Worm (Caenorhabditis elegans): ENCODE measurements around the gene vhp-1.

Gene vhp-1

DNA sequence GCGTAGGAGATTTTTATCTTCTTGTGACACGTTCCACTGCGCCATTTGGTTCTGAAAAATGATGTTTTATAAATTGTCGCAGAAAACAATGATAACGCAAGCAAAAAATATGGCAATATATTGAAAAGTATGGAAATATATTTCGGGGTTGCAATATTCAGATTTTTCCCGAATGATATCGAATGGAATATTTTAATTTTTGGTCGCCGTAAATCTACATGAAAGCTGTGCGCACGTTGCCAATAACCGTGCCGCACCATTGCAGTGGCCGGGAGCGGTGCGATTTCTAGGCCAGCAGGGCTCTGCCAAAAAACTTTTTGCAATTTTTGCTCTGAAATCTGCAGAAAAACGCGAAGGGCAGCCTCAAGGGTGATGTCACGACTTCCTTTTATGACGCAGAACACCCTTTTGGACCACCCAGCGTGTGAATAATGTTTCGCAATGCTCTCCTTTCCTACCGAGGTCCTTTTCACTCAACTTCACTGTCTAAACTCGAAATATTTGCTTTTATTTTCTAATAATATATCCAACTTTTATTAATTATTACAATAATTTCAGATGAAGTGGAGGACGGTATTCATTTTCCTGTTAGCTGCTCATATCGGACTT lies 35.2 kb downstream of the vhp-1 start, which contains the start of the genes F09E5.11 and bmy-1:
TSS of gene F09E5.11 (minus strand) at position 51 of the 609 bp plus-strand sequence.
TSS of gene bmy-1 (plus strand) at position 559 of the 609 bp plus-strand sequence.
- TF ChIP-seq unc-130 (GFP tag; optimal IDR thresholded peaks at IDR 0.05) = peak; percentile 98
- TF ChIP-seq unc-62 (GFP tag; optimal IDR thresholded peaks at IDR 0.05 in 1 of 2) = peak in 1 of 2 experiments; percentile 89
- no peak for TF ChIP-seq unc-62 (tag; optimal IDR thresholded peaks at IDR 0.05)
- TF ChIP-seq nhr-28 (tag; optimal IDR thresholded peaks at IDR 0.05) = peak; percentile 53
- TF ChIP-seq hlh-11 (tag; optimal IDR thresholded peaks at IDR 0.05) = peak; percentile 80
- no peak for TF ChIP-seq ztf-11 (tag; optimal IDR thresholded peaks at IDR 0.05)
- no peak for TF ChIP-seq nhr-237 (tag; optimal IDR thresholded peaks at IDR 0.05)
- TF ChIP-seq mxl-2 (GFP tag; conservative IDR thresholded peaks at IDR 0.05) = no peak
- TF ChIP-seq ceh-28 (tag; optimal IDR thresholded peaks at IDR 0.05) = no peak
- TF ChIP-seq zfp-2 (tag; optimal IDR thresholded peaks at IDR 0.05) = no peak
- no peak for TF ChIP-seq snpc-4 (tag; optimal IDR thresholded peaks at IDR 0.05)
- TF ChIP-seq arid-1 (GFP tag; conservative IDR thresholded peaks at IDR 0.05) = peak; percentile 61; the same call in 1 of the 2 replicates
- peak; percentile 82 for TF ChIP-seq vab-7 (GFP tag; IDR thresholded peaks at IDR 0.05)
- TF ChIP-seq aly-2 (tag; optimal IDR thresholded peaks at IDR 0.05) = no peak
- TF ChIP-seq lin-29 (GFP tag; IDR thresholded peaks at IDR 0.05) = no peak
- TF ChIP-seq ceh-82 (tag; optimal IDR thresholded peaks at IDR 0.05) = no peak
- TF ChIP-seq daf-8 (GFP tag; IDR thresholded peaks at IDR 0.05) = no peak
- no peak for TF ChIP-seq attf-4 (tag; optimal IDR thresholded peaks at IDR 0.05)
- no peak for TF ChIP-seq spr-3 (GFP tag; optimal IDR thresholded peaks at IDR 0.05)
- TF ChIP-seq nhr-11 (tag; optimal IDR thresholded peaks at IDR 0.05) = peak; percentile 47
- peak; percentile 60; the same call in 1 of the 2 replicates for TF ChIP-seq saeg-2 (GFP tag; IDR thresholded peaks at IDR 0.05)
- TF ChIP-seq mdt-29 (GFP tag; IDR thresholded peaks at IDR 0.05) = no peak
- TF ChIP-seq zfp-3 (GFP tag; conservative IDR thresholded peaks at IDR 0.05) = 0 out of 2 replicates have a peak, but pooled peaks have one; percentile 14
- no peak for TF ChIP-seq egl-27 (tag; optimal IDR thresholded peaks at IDR 0.05)
- no peak for TF ChIP-seq skn-1 (tag; optimal IDR thresholded peaks at IDR 0.05)
- peak in 1 of 2 experiments; percentile 94 for TF ChIP-seq hif-1 (tag; optimal IDR thresholded peaks at IDR 0.05)
- peak; percentile 54 for TF ChIP-seq set-16 (GFP tag; IDR thresholded peaks at IDR 0.05)
- TF ChIP-seq aha-1 (tag) = peak; percentile 98
- TF ChIP-seq ZK337.2 (GFP tag; IDR thresholded peaks at IDR 0.05) = peak; percentile 93
- no peak for TF ChIP-seq daf-19 (GFP tag; conservative IDR thresholded peaks at IDR 0.05)
- no peak for TF ChIP-seq daf-12 (tag; optimal IDR thresholded peaks at IDR 0.05)
- TF ChIP-seq lim-7 (GFP tag; IDR thresholded peaks at IDR 0.05) = peak; percentile 23; the same call in 1 of the 2 replicates
- no peak for TF ChIP-seq lin-39 (tag; optimal IDR thresholded peaks at IDR 0.05)
- peak; percentile 7 for TF ChIP-seq nhr-48 (tag; optimal IDR thresholded peaks at IDR 0.05)
- no peak for TF ChIP-seq egl-43 (GFP tag; IDR thresholded peaks at IDR 0.05)
- no peak for TF ChIP-seq nhr-10 (tag; optimal IDR thresholded peaks at IDR 0.05)
- TF ChIP-seq F49E8.2 (tag; optimal IDR thresholded peaks at IDR 0.05; ENCODE audit: borderline replicate concordance) = no peak
- peak; percentile 60 for TF ChIP-seq nhr-102 (tag; optimal IDR thresholded peaks at IDR 0.05)
- no peak for TF ChIP-seq cey-2 (tag; optimal IDR thresholded peaks at IDR 0.05; ENCODE audit: borderline replicate concordance, insufficient read depth)
- TF ChIP-seq lsy-2 (tag; optimal IDR thresholded peaks at IDR 0.05) = peak in 1 of 2 experiments; percentile 85
- TF ChIP-seq duxl-1 (tag; optimal IDR thresholded peaks at IDR 0.05; ENCODE audit: poor library complexity) = peak; percentile 72
- TF ChIP-seq madf-9 (GFP tag; conservative IDR thresholded peaks at IDR 0.05) = peak; percentile 67
- peak; percentile 84 for TF ChIP-seq dve-1 (tag; optimal IDR thresholded peaks at IDR 0.05; ENCODE audit: insufficient read depth)
- TF ChIP-seq T20F7.1 (GFP tag; optimal IDR thresholded peaks at IDR 0.05) = peak; percentile 44
- peak; percentile 19 for TF ChIP-seq ama-1 (optimal IDR thresholded peaks at IDR 0.05)
- peak; percentile 78 for TF ChIP-seq ceh-20 (GFP tag; IDR thresholded peaks at IDR 0.05)
- TF ChIP-seq F37D6.2 (tag; optimal IDR thresholded peaks at IDR 0.05) = peak; percentile 58
- TF ChIP-seq ZK546.5 (tag; optimal IDR thresholded peaks at IDR 0.05) = no peak
- TF ChIP-seq dmd-9 (GFP tag; IDR thresholded peaks at IDR 0.05) = peak; percentile 83
- peak; percentile 79 for TF ChIP-seq lin-13 (GFP tag; optimal IDR thresholded peaks at IDR 0.05)
- no peak for TF ChIP-seq ces-1 (GFP tag; optimal IDR thresholded peaks at IDR 0.05)
